Worm (Caenorhabditis elegans) whole organism, L1 larva: Measurements from ENCODE around the gene C18E9.2.

Experiments
- C04F5.9 ChIP-seq: sonication (generic microtip); optimal IDR thresholded peaks from 2 replicates; lab custom pipeline; 2016; ENCODE audit warnings: missing genetic modification characterization, missing compliant biosample characterization
- C16A3.4 ChIP-seq: fragments of 150-350 bp; optimal IDR thresholded peaks from 2 replicates; lab custom pipeline; 2014; ENCODE audit warnings: missing biosample characterization, missing genetic modification characterization
- F16B12.6 ChIP-seq: fragments of 150-350 bp; optimal IDR thresholded peaks from 2 replicates; lab custom pipeline; 2014; ENCODE audit warnings: missing biosample characterization, missing genetic modification characterization
- Y116A8C.19 ChIP-seq: sonication (generic microtip); optimal IDR thresholded peaks from 2 replicates; lab custom pipeline; 2016; ENCODE audit warnings: missing compliant biosample characterization, missing genetic modification characterization, borderline replicate concordance
- aha-1 ChIP-seq: fragments of 150-350 bp; optimal IDR thresholded peaks from 2 replicates; lab custom pipeline; 2014; ENCODE audit warnings: missing biosample characterization, missing genetic modification characterization
- ama-1 ChIP-seq: fragments of 150-350 bp; optimal IDR thresholded peaks from 2 replicates; lab custom pipeline; 2014
- blmp-1 ChIP-seq: fragments of 150-350 bp; optimal IDR thresholded peaks from 2 replicates; lab custom pipeline; 2014; ENCODE audit warnings: missing biosample characterization, missing genetic modification characterization
- ceh-8 ChIP-seq: fragments of 200-800 bp; sonication (Bioruptor generic); optimal IDR thresholded peaks from 2 replicates; lab custom pipeline; 2018; ENCODE audit warnings: mild to moderate bottlenecking, missing genetic modification characterization, moderate library complexity, missing compliant biosample characterization
- ceh-88 ChIP-seq: fragments of 200-800 bp; sonication (Bioruptor generic); IDR thresholded peaks from 2 replicates; pipeline ENCODE4 v1.3.6; 2022; ENCODE audit warnings: missing genetic modification characterization, missing compliant biosample characterization
- ceh-90 ChIP-seq: sonication (generic microtip); optimal IDR thresholded peaks from 2 replicates; lab custom pipeline; 2016; ENCODE audit warnings: missing genetic modification characterization, missing compliant biosample characterization
- ces-1 ChIP-seq: fragments of 150-350 bp; optimal IDR thresholded peaks from 2 replicates; lab custom pipeline; 2014; ENCODE audit warnings: missing biosample characterization, missing genetic modification reagents, missing genetic modification characterization
- dsc-1 ChIP-seq: sonication (generic microtip); optimal IDR thresholded peaks from 2 replicates; lab custom pipeline; 2016; ENCODE audit warnings: mild to moderate bottlenecking, missing genetic modification characterization, missing compliant biosample characterization
- efl-1 ChIP-seq, 4 experiments: fragments of 150-350 bp; optimal IDR thresholded peaks in 3 of 4; peaks in 1 of 4; 1 replicate in 1 of 4; 2 replicates in 3 of 4; lab custom pipeline; 2014; ENCODE audit warnings: missing biosample characterization in 2 of 4, missing genetic modification characterization in 2 of 4, missing genetic modification reagents in 2 of 4
- efl-3 ChIP-seq: fragments of 200-800 bp; sonication (Bioruptor generic); optimal IDR thresholded peaks from 2 replicates; lab custom pipeline; 2018; ENCODE audit warnings: mild to moderate bottlenecking, missing genetic modification characterization, missing compliant biosample characterization
- egl-13 ChIP-seq: sonication (generic microtip); optimal IDR thresholded peaks from 2 replicates; lab custom pipeline; 2016; ENCODE audit warnings: missing genotype, missing genetic modification reagents, missing genetic modification characterization, missing compliant biosample characterization
- elt-3 ChIP-seq, 6 experiments: fragments of 150-350 bp in 1 of 6; sonication (generic microtip); optimal IDR thresholded peaks; 2 replicates each; lab custom pipeline; 2017 to 2018; ENCODE audit warnings: missing biosample characterization in 6 of 6, missing genetic modification characterization in 6 of 6, inconsistent platforms in 1 of 6
- fkh-4 ChIP-seq: sonication (generic microtip); optimal IDR thresholded peaks from 2 replicates; lab custom pipeline; 2016; ENCODE audit warnings: missing compliant biosample characterization, missing genetic modification characterization, borderline replicate concordance
- fos-1 ChIP-seq: fragments of 150-350 bp; optimal IDR thresholded peaks from 2 replicates; lab custom pipeline; 2014; ENCODE audit warnings: missing biosample characterization, missing genetic modification characterization
- hlh-17 ChIP-seq: fragments of 200-800 bp; sonication (Bioruptor generic); optimal IDR thresholded peaks from 2 replicates; lab custom pipeline; 2018; ENCODE audit warnings: missing genetic modification characterization, mild to moderate bottlenecking, missing compliant biosample characterization, moderate library complexity, borderline replicate concordance
- hpl-2 ChIP-seq: fragments of 150-350 bp; optimal IDR thresholded peaks from 2 replicates; lab custom pipeline; 2014; ENCODE audit warnings: missing biosample characterization, missing genetic modification reagents, missing genetic modification characterization
- isw-1 ChIP-seq: fragments of 200-800 bp; sonication (Bioruptor generic); IDR thresholded peaks from 2 replicates; pipeline ENCODE4 v1.3.6; 2022; ENCODE audit warnings: missing genetic modification characterization, missing compliant biosample characterization
- jun-1 ChIP-seq: fragments of 150-350 bp; optimal IDR thresholded peaks from 2 replicates; lab custom pipeline; 2014; ENCODE audit warnings: missing biosample characterization, missing genetic modification reagents, missing genetic modification characterization
- lin-15B ChIP-seq: fragments of 150-350 bp; sonication (generic microtip); optimal IDR thresholded peaks from 3 replicates; lab custom pipeline; 2014; ENCODE audit warnings: missing biosample characterization, missing genetic modification characterization
- lin-35 ChIP-seq, 2 experiments: fragments of 150-350 bp; optimal IDR thresholded peaks; 2 replicates each; lab custom pipeline; 2014; ENCODE audit warnings: missing biosample characterization in 2 of 2, missing genetic modification characterization in 2 of 2, missing genetic modification reagents in 2 of 2
- lin-39 ChIP-seq: fragments of 150-350 bp; optimal IDR thresholded peaks from 2 replicates; lab custom pipeline; 2014; ENCODE audit warnings: missing biosample characterization, missing genetic modification reagents, missing genetic modification characterization
- lir-3 ChIP-seq: sonication (generic microtip); optimal IDR thresholded peaks from 2 replicates; lab custom pipeline; 2016; ENCODE audit warnings: mild to moderate bottlenecking, missing genetic modification characterization, moderate library complexity, missing compliant biosample characterization; ENCODE audit not compliant: poor library complexity
- lsy-2 ChIP-seq, 2 experiments: fragments of 150-350 bp; optimal IDR thresholded peaks; 2 replicates each; lab custom pipeline; 2014; ENCODE audit warnings: missing biosample characterization in 2 of 2, missing genetic modification characterization in 2 of 2
- mab-9 ChIP-seq: fragments of 200-800 bp; sonication (Bioruptor generic); IDR thresholded peaks from 2 replicates; pipeline ENCODE4 v1.3.6; 2022; ENCODE audit warnings: missing genetic modification reagents, missing genetic modification characterization, missing compliant biosample characterization
- mep-1 ChIP-seq: fragments of 150-350 bp; optimal IDR thresholded peaks from 2 replicates; lab custom pipeline; 2014; ENCODE audit warnings: missing biosample characterization, missing genetic modification characterization
- nhr-12 ChIP-seq: sonication (generic microtip); optimal IDR thresholded peaks from 2 replicates; lab custom pipeline; 2017; ENCODE audit warnings: missing biosample characterization, missing genetic modification characterization
- nhr-19 ChIP-seq: fragments of 200-800 bp; sonication (Bioruptor generic); conservative IDR thresholded peaks from 2 replicates; pipeline ENCODE4 v1.3.6; 2022; ENCODE audit warnings: missing genetic modification characterization, missing compliant biosample characterization
- nhr-237 ChIP-seq: fragments of 150-350 bp; optimal IDR thresholded peaks from 2 replicates; lab custom pipeline; 2014; ENCODE audit warnings: missing biosample characterization, missing genetic modification characterization
- nhr-76 ChIP-seq: sonication (generic microtip); optimal IDR thresholded peaks from 2 replicates; lab custom pipeline; 2017; ENCODE audit warnings: missing biosample characterization, missing genetic modification characterization
- nhr-85 ChIP-seq: sonication (generic microtip); peaks from one replicate; lab custom pipeline; 2016; ENCODE audit warnings: missing genetic modification characterization, inconsistent platforms, missing compliant biosample characterization
- nhr-90 ChIP-seq: sonication (generic microtip); optimal IDR thresholded peaks from 2 replicates; lab custom pipeline; 2016; ENCODE audit warnings: mild to moderate bottlenecking, missing genetic modification characterization, missing compliant biosample characterization; ENCODE audit not compliant: poor library complexity
- pag-3 ChIP-seq: sonication (generic microtip); optimal IDR thresholded peaks from 2 replicates; lab custom pipeline; 2017; ENCODE audit warnings: missing genetic modification characterization, mild to moderate bottlenecking, missing compliant biosample characterization, antibody characterized with exemption, borderline replicate concordance; ENCODE audit not compliant: insufficient read depth
- pax-3 ChIP-seq: fragments of 200-800 bp; sonication (Bioruptor generic); optimal IDR thresholded peaks from 2 replicates; lab custom pipeline; 2018; ENCODE audit warnings: mild to moderate bottlenecking, missing genetic modification characterization, moderate library complexity, missing compliant biosample characterization
- sox-4 ChIP-seq: sonication (generic microtip); optimal IDR thresholded peaks from 2 replicates; lab custom pipeline; 2016; ENCODE audit warnings: missing genetic modification characterization, missing compliant biosample characterization
- unc-30 ChIP-seq: sonication (generic microtip); optimal IDR thresholded peaks from 2 replicates; lab custom pipeline; 2017; ENCODE audit warnings: missing biosample characterization, missing genetic modification characterization
- unc-62 ChIP-seq: fragments of 150-350 bp; optimal IDR thresholded peaks from 2 replicates; lab custom pipeline; 2014; ENCODE audit warnings: missing biosample characterization, missing genetic modification reagents, missing genetic modification characterization
- unc-86 ChIP-seq: sonication (generic microtip); optimal IDR thresholded peaks from 2 replicates; lab custom pipeline; 2016; ENCODE audit warnings: missing genetic modification characterization, missing compliant biosample characterization
- unc-98 ChIP-seq: fragments of 200-800 bp; sonication (Bioruptor generic); IDR thresholded peaks from 2 replicates; pipeline ENCODE4 v1.3.6; 2022; ENCODE audit warnings: missing genetic modification characterization, missing compliant biosample characterization
- xbp-1 ChIP-seq: sonication (generic microtip); optimal IDR thresholded peaks from 2 replicates; lab custom pipeline; 2016; ENCODE audit warnings: missing genetic modification characterization, missing compliant biosample characterization
- zag-1 ChIP-seq: fragments of 150-350 bp; optimal IDR thresholded peaks from 2 replicates; lab custom pipeline; 2014; ENCODE audit warnings: missing biosample characterization, missing genetic modification characterization
- zip-4 ChIP-seq: fragments of 200-800 bp; sonication (Bioruptor generic); optimal IDR thresholded peaks from 2 replicates; lab custom pipeline; 2018; ENCODE audit warnings: mild to moderate bottlenecking, missing genetic modification characterization, moderate library complexity, missing compliant biosample characterization
- ztf-4 ChIP-seq: fragments of 150-350 bp; optimal IDR thresholded peaks from 2 replicates; lab custom pipeline; 2014; ENCODE audit warnings: missing biosample characterization, missing genetic modification characterization

Gene C18E9.2

ce11 chrII:8969251-8970183 is 4.7 kb downstream of the C18E9.2 start, which contains the start of the genes szy-20 and C18E9.5 (continued):
- TF ChIP-seq zag-1 (tag; lab: Kevin White, UChicago), result peak; percentile 21
- peak; percentile 36 for TF ChIP-seq lir-3 (tag; lab: Kevin White, UChicago)
- TF ChIP-seq C16A3.4 (tag; lab: Kevin White, UChicago), result peak; percentile 73
- no peak for TF ChIP-seq ama-1
- TF ChIP-seq nhr-237 (tag; lab: Kevin White, UChicago), result peak; percentile 16
- no peak for TF ChIP-seq aha-1 (tag; lab: Kevin White, UChicago)
- TF ChIP-seq C04F5.9, result peak; percentile 75
- peak; percentile 54 for TF ChIP-seq zip-4 (GFP tag; lab: Kevin White, UChicago)
- TF ChIP-seq mep-1 (tag; lab: Kevin White, UChicago), result peak; percentile 90
- TF ChIP-seq nhr-90 (tag; lab: Kevin White, UChicago), result peak; percentile 80
- peak; percentile 66 for TF ChIP-seq pax-3
- TF ChIP-seq elt-3 (tag; optimal IDR thresholded peaks at IDR 0.05; lab: Kevin White, UChicago), result peak in 2 of 6 experiments; percentile 2 to 46
- TF ChIP-seq unc-30 (tag; lab: Kevin White, UChicago), result no peak
- peak; percentile 72 for TF ChIP-seq lin-15B (tag; lab: Kevin White, UChicago)
- TF ChIP-seq pag-3 (tag; lab: Kevin White, UChicago), result no peak
- peak; percentile 22 for TF ChIP-seq sox-4 (tag; lab: Kevin White, UChicago)
- no peak for TF ChIP-seq unc-62 (GFP tag; lab: Kevin White, UChicago)
- peak; percentile 71 for TF ChIP-seq egl-13 (tag; lab: Kevin White, UChicago)
- peak; percentile 88 for TF ChIP-seq nhr-85 (tag; lab: Kevin White, UChicago)
- no peak for TF ChIP-seq Y116A8C.19 (tag; lab: Kevin White, UChicago)
- peak; percentile 98 to 99 for TF ChIP-seq efl-1 (optimal IDR thresholded peaks at IDR 0.05; lab: Kevin White, UChicago)
- TF ChIP-seq efl-1 (GFP tag; optimal IDR thresholded peaks at IDR 0.05 in 1 of 2; lab: Kevin White, UChicago), result peak; percentile 97 to 100
- peak; percentile 77 for TF ChIP-seq ceh-88
- peak; percentile 70 for TF ChIP-seq F16B12.6 (tag; lab: Kevin White, UChicago)
- peak; percentile 90 for TF ChIP-seq lin-39 (tag; lab: Kevin White, UChicago)
- peak; percentile 98 for TF ChIP-seq lin-35 (GFP tag; optimal IDR thresholded peaks at IDR 0.05; lab: Kevin White, UChicago)
- TF ChIP-seq efl-3 (GFP tag; lab: Kevin White, UChicago), result no peak
- peak; percentile 23 for TF ChIP-seq blmp-1 (tag; lab: Kevin White, UChicago)
- TF ChIP-seq fkh-4 (tag; lab: Kevin White, UChicago), result peak; percentile 60
- peak; percentile 72 for TF ChIP-seq ceh-8 (GFP tag; lab: Kevin White, UChicago)
- peak; percentile 74 for TF ChIP-seq fos-1 (tag; lab: Kevin White, UChicago)
- TF ChIP-seq unc-98, result no peak
- TF ChIP-seq nhr-76, result no peak
- TF ChIP-seq hlh-17 (GFP tag; lab: Kevin White, UChicago), result no peak
- TF ChIP-seq ztf-4 (tag; lab: Kevin White, UChicago), result peak; percentile 14
- TF ChIP-seq lsy-2 (tag; optimal IDR thresholded peaks at IDR 0.05; lab: Kevin White, UChicago), result peak; percentile 91
- TF ChIP-seq isw-1 (GFP tag; lab: Robert Waterston, UW), result peak; percentile 87
- TF ChIP-seq hpl-2 (GFP tag; lab: Kevin White, UChicago), result peak; percentile 20
- TF ChIP-seq dsc-1 (tag; lab: Kevin White, UChicago), result peak; percentile 92
- peak; percentile 88 for TF ChIP-seq nhr-19 (GFP tag; lab: Robert Waterston, UW)
- TF ChIP-seq mab-9 (GFP tag; lab: Robert Waterston, UW), result peak; percentile 62; the same call in 1 of the 2 replicates
- no peak for TF ChIP-seq ces-1 (GFP tag; lab: Kevin White, UChicago)
- peak; percentile 84 for TF ChIP-seq xbp-1 (tag; lab: Kevin White, UChicago)
- peak; percentile 87 for TF ChIP-seq unc-86
- TF ChIP-seq nhr-12 (tag; lab: Kevin White, UChicago), result no peak
- peak; percentile 84 for TF ChIP-seq jun-1 (tag; lab: Kevin White, UChicago)
- TF ChIP-seq ceh-90 (tag; lab: Kevin White, UChicago), result peak; percentile 38
